Worm (Caenorhabditis elegans) whole organism, mixed stage, embryonic: ENCODE measurements around the gene cest-31.

ENCODE experiments used
- M03D4.4 ChIP-seq: sonication (generic microtip); optimal IDR thresholded peaks from 2 replicates; lab custom pipeline; 2017; ENCODE audit warnings: mild to moderate bottlenecking, missing genetic modification characterization, missing compliant biosample characterization
- bed-3 ChIP-seq: fragments of 200-800 bp; sonication (Bioruptor generic); optimal IDR thresholded peaks from 3 replicates; lab custom pipeline; 2018; ENCODE audit warnings: mild to moderate bottlenecking, missing genetic modification characterization, moderate library complexity, missing compliant biosample characterization
- blmp-1 ChIP-seq: fragments of 150-350 bp; optimal IDR thresholded peaks from 2 replicates; lab custom pipeline; 2014; ENCODE audit warnings: missing biosample characterization, missing genetic modification characterization
- ceh-39 ChIP-seq: fragments of 150-350 bp; optimal IDR thresholded peaks from 2 replicates; lab custom pipeline; 2014; ENCODE audit warnings: missing biosample characterization, missing genetic modification characterization
- ceh-43 ChIP-seq: fragments of 200-800 bp; sonication (Bioruptor generic); optimal IDR thresholded peaks from 2 replicates; lab custom pipeline; 2018; ENCODE audit warnings: mild to moderate bottlenecking, missing genetic modification characterization, moderate library complexity, missing compliant biosample characterization
- ceh-83 ChIP-seq: fragments of 200-800 bp; sonication (Bioruptor generic); optimal IDR thresholded peaks from 2 replicates; lab custom pipeline; 2018; ENCODE audit warnings: mild to moderate bottlenecking, missing genetic modification characterization, missing compliant biosample characterization
- ces-1 ChIP-seq: fragments of 150-350 bp; optimal IDR thresholded peaks from 2 replicates; lab custom pipeline; 2014; ENCODE audit warnings: missing biosample characterization, missing genetic modification reagents, missing genetic modification characterization
- cnd-1 ChIP-seq: fragments of 200-800 bp; sonication (Bioruptor generic); optimal IDR thresholded peaks from 2 replicates; lab custom pipeline; 2018; ENCODE audit warnings: mild to moderate bottlenecking, missing genetic modification characterization, missing compliant biosample characterization
- drap-1 ChIP-seq: fragments of 200-800 bp; sonication (Bioruptor generic); optimal IDR thresholded peaks from 3 replicates; lab custom pipeline; 2018; ENCODE audit warnings: mild to moderate bottlenecking, missing genetic modification characterization, missing compliant biosample characterization
- elt-1 ChIP-seq: sonication (generic microtip); optimal IDR thresholded peaks from 2 replicates; lab custom pipeline; 2017; ENCODE audit warnings: missing genetic modification characterization, mild to moderate bottlenecking, missing compliant biosample characterization, antibody characterized with exemption, moderate library complexity, borderline replicate concordance; ENCODE audit not compliant: insufficient read depth
- elt-3 ChIP-seq: fragments of 150-350 bp; optimal IDR thresholded peaks from 2 replicates; lab custom pipeline; 2014; ENCODE audit warnings: missing biosample characterization, missing genetic modification characterization
- ham-2 ChIP-seq: fragments of 200-800 bp; sonication (Bioruptor generic); optimal IDR thresholded peaks from 2 replicates; lab custom pipeline; 2018; ENCODE audit warnings: mild to moderate bottlenecking, missing genetic modification characterization, missing compliant biosample characterization
- hlh-1 ChIP-seq: fragments of 150-350 bp; optimal IDR thresholded peaks from 2 replicates; lab custom pipeline; 2014; ENCODE audit warnings: missing biosample characterization, missing genetic modification reagents, missing genetic modification characterization
- lin-13 ChIP-seq: fragments of 150-350 bp; optimal IDR thresholded peaks from 2 replicates; lab custom pipeline; 2014; ENCODE audit warnings: missing biosample characterization, missing genetic modification characterization
- lsy-2 ChIP-seq: fragments of 150-350 bp; optimal IDR thresholded peaks from 2 replicates; lab custom pipeline; 2014; ENCODE audit warnings: missing biosample characterization, missing genetic modification characterization
- mep-1 ChIP-seq: fragments of 150-350 bp; optimal IDR thresholded peaks from 2 replicates; lab custom pipeline; 2017; ENCODE audit warnings: missing biosample characterization, missing genetic modification reagents, missing genetic modification characterization, inconsistent platforms
- nhr-12 ChIP-seq: fragments of 150-350 bp; optimal IDR thresholded peaks from 2 replicates; lab custom pipeline; 2014; ENCODE audit warnings: missing biosample characterization, missing genetic modification characterization
- nhr-2 ChIP-seq: fragments of 150-350 bp; optimal IDR thresholded peaks from 2 replicates; lab custom pipeline; 2014; ENCODE audit warnings: missing biosample characterization, missing genetic modification characterization
- nhr-237 ChIP-seq: fragments of 150-350 bp; optimal IDR thresholded peaks from 2 replicates; lab custom pipeline; 2014; ENCODE audit warnings: missing biosample characterization, missing genetic modification characterization
- nhr-28 ChIP-seq: fragments of 150-350 bp; optimal IDR thresholded peaks from 2 replicates; lab custom pipeline; 2014; ENCODE audit warnings: missing biosample characterization, missing genetic modification characterization
- nhr-76 ChIP-seq: sonication (generic microtip); optimal IDR thresholded peaks from 2 replicates; lab custom pipeline; 2017; ENCODE audit warnings: missing biosample characterization, missing genetic modification characterization
- pha-4 ChIP-seq: fragments of 150-350 bp; optimal IDR thresholded peaks from 2 replicates; lab custom pipeline; 2018; ENCODE audit warnings: missing biosample characterization, missing genetic modification reagents, missing genetic modification characterization
- snpc-4 ChIP-seq: fragments of 150-350 bp; optimal IDR thresholded peaks from 2 replicates; lab custom pipeline; 2014; ENCODE audit warnings: missing biosample characterization, missing genetic modification characterization
- sptf-1 ChIP-seq: sonication (generic microtip); optimal IDR thresholded peaks from 2 replicates; lab custom pipeline; 2017; ENCODE audit warnings: mild to moderate bottlenecking, missing genetic modification characterization, moderate library complexity, missing compliant biosample characterization
- tbx-8 ChIP-seq: fragments of 200-800 bp; sonication (Bioruptor generic); optimal IDR thresholded peaks from 2 replicates; lab custom pipeline; 2018; ENCODE audit warnings: mild to moderate bottlenecking, missing genetic modification characterization, moderate library complexity, missing compliant biosample characterization
- unc-120 ChIP-seq: sonication (generic microtip); optimal IDR thresholded peaks from 2 replicates; lab custom pipeline; 2017; ENCODE audit warnings: missing genetic modification characterization, missing compliant biosample characterization; ENCODE audit not compliant: poor library complexity, severe bottlenecking
- unc-39 ChIP-seq: fragments of 150-350 bp; optimal IDR thresholded peaks from 2 replicates; lab custom pipeline; 2014; ENCODE audit warnings: missing biosample characterization, missing genetic modification characterization
- unc-62 ChIP-seq: fragments of 150-350 bp; optimal IDR thresholded peaks from 2 replicates; lab custom pipeline; 2014; ENCODE audit warnings: missing biosample characterization, missing genetic modification reagents, missing genetic modification characterization
- zip-8 ChIP-seq: fragments of 150-350 bp; optimal IDR thresholded peaks from 2 replicates; lab custom pipeline; 2014; ENCODE audit warnings: missing biosample characterization, missing genetic modification characterization
- ztf-11 ChIP-seq: fragments of 150-350 bp; optimal IDR thresholded peaks from 2 replicates; lab custom pipeline; 2014; ENCODE audit warnings: missing biosample characterization, missing genetic modification characterization

cest-31 gene

ce11 chrV:6661658-6662057 lies 12.4 kb upstream of the cest-31 start:
- TF ChIP-seq tbx-8: no peak
- TF ChIP-seq ces-1: peak; percentile 25
- no peak for TF ChIP-seq unc-120 (tag; lab: Kevin White, UChicago)
- TF ChIP-seq nhr-12 (tag; lab: Kevin White, UChicago): no peak
- no peak for TF ChIP-seq ham-2 (GFP tag; lab: Kevin White, UChicago)
- TF ChIP-seq elt-1 (tag; lab: Kevin White, UChicago): no peak

- no peak for TF ChIP-seq snpc-4
- no peak for TF ChIP-seq zip-8
- no peak for TF ChIP-seq bed-3
- TF ChIP-seq nhr-12 (tag; lab: Kevin White, UChicago): no peak
- TF ChIP-seq pha-4 (tag; lab: Kevin White, UChicago): no peak
- TF ChIP-seq unc-39 (tag; lab: Kevin White, UChicago): no peak
- TF ChIP-seq ceh-39 (tag; lab: Kevin White, UChicago): no peak
- TF ChIP-seq nhr-237 (tag; lab: Kevin White, UChicago): no peak
- TF ChIP-seq ceh-83 (GFP tag; lab: Kevin White, UChicago): no peak
- no peak for TF ChIP-seq unc-120 (tag; lab: Kevin White, UChicago)
- TF ChIP-seq hlh-1 (tag; lab: Kevin White, UChicago): no peak
- no peak for TF ChIP-seq sptf-1 (tag; lab: Kevin White, UChicago)
- TF ChIP-seq lin-13 (tag; lab: Kevin White, UChicago): no peak
- TF ChIP-seq nhr-28: no peak
- no peak for TF ChIP-seq M03D4.4 (tag; lab: Kevin White, UChicago)
- no peak for TF ChIP-seq ceh-43 (GFP tag; lab: Kevin White, UChicago)
- no peak for TF ChIP-seq unc-62 (GFP tag; lab: Kevin White, UChicago)
- TF ChIP-seq lsy-2 (tag; lab: Kevin White, UChicago): no peak
- no peak for TF ChIP-seq mep-1 (tag; lab: Kevin White, UChicago)
- no peak for TF ChIP-seq ham-2 (GFP tag; lab: Kevin White, UChicago)
These were observed 11.6 kb upstream of the cest-31 start for ce11 chrV:6662505-6662904.

DNA sequence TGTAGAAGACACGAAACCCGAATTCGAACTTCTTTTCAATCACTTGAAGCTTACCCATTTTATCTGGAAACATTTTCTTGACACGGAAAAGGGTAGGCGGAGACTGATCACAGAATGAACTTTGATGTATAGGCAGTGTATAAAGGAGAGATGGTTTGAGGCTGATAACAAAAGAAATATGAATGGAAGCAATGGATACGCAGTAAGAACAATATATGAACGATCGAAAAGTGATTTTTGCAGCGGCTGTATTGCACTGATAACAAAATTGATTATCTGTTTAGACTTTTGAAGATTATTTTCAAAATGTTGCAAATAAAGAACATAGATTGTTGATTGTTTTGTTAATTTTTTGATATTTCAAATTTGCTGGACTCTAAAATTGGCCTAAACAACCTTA lies 8.3 kb upstream of the cest-31 start, which contains the start of gene pmp-5:
pmp-5 (minus strand) TSS at position 63 of the 400 bp plus-strand sequence.
- TF ChIP-seq elt-3 (no peak), nhr-76 (no peak), ztf-11 (tag; lab: Kevin White, UChicago) (no peak), drap-1 (GFP tag; lab: Kevin White, UChicago) (no peak), ceh-83 (GFP tag; lab: Kevin White, UChicago) (no peak), hlh-1 (tag; lab: Kevin White, UChicago) (no peak), cnd-1 (no peak), blmp-1 (tag; lab: Kevin White, UChicago) (no peak), nhr-28 (no peak), elt-1 (tag; lab: Kevin White, UChicago) (no peak), lin-13 (tag; lab: Kevin White, UChicago) (no peak), M03D4.4 (tag; lab: Kevin White, UChicago) (no peak), nhr-2 (tag; lab: Kevin White, UChicago) (no peak), bed-3 (no peak)

ce11 chrV:6666557-6666956 lies 7.5 kb upstream of the cest-31 start:
- TF ChIP-seq ham-2 (GFP tag; lab: Kevin White, UChicago) (no peak), cnd-1 (no peak), nhr-12 (tag; lab: Kevin White, UChicago) (no peak), nhr-237 (tag; lab: Kevin White, UChicago) (no peak), nhr-2 (tag; lab: Kevin White, UChicago) (no peak), elt-1 (tag; lab: Kevin White, UChicago) (no peak), ceh-83 (GFP tag; lab: Kevin White, UChicago) (no peak), tbx-8 (no peak), hlh-1 (tag; lab: Kevin White, UChicago) (no peak), snpc-4 (no peak)

ce11 chrV:6668741-6669140 lies 5.3 kb upstream of the cest-31 start, which contains the start of gene str-180:
Gene str-180, minus strand, starts transcription at chrV:6668841.
- TF ChIP-seq zip-8 (no peak), nhr-12 (tag; lab: Kevin White, UChicago) (no peak), nhr-237 (tag; lab: Kevin White, UChicago) (no peak), M03D4.4 (tag; lab: Kevin White, UChicago) (no peak), mep-1 (tag; lab: Kevin White, UChicago) (no peak), ham-2 (GFP tag; lab: Kevin White, UChicago) (no peak), lsy-2 (tag; lab: Kevin White, UChicago) (no peak), elt-3 (no peak), tbx-8 (no peak)
